Fruit fly (Drosophila melanogaster) whole organism, embryonic: ENCODE measurements around the gene hbt.

Experiments
- B-H1 ChIP-seq: fragments of 200-800 bp; sonication (Bioruptor generic); IDR thresholded peaks from 3 replicates; pipeline ENCODE4 v1.3.6; 2022; ENCODE audit warnings: missing biosample characterization, missing genetic modification characterization
- CG10267 ChIP-seq: fragments of 200-800 bp; sonication (Bioruptor generic); optimal IDR thresholded peaks from 2 replicates; lab custom pipeline; 2018; ENCODE audit warnings: missing biosample characterization, mild to moderate bottlenecking, missing genetic modification characterization, moderate library complexity
- CG11398 ChIP-seq: fragments of 200-800 bp; sonication (Bioruptor generic); optimal IDR thresholded peaks from 2 replicates; lab custom pipeline; 2016; ENCODE audit warnings: missing biosample characterization, missing genetic modification characterization
- CG17186 ChIP-seq: fragments of 200-800 bp; sonication (Bioruptor generic); optimal IDR thresholded peaks from 3 replicates; lab custom pipeline; 2017; ENCODE audit warnings: missing biosample characterization, missing genetic modification reagents, missing genetic modification characterization
- CG17612 ChIP-seq: fragments of 200-800 bp; sonication (Bioruptor generic); IDR thresholded peaks from 2 replicates; pipeline ENCODE4 v1.3.6; 2022; ENCODE audit warnings: missing biosample characterization, missing genetic modification characterization
- CG2129 ChIP-seq: fragments of 200-800 bp; sonication (Bioruptor generic); IDR thresholded peaks from 2 replicates; pipeline ENCODE4 v1.3.6; 2022; ENCODE audit warnings: missing biosample characterization, missing genetic modification characterization; ENCODE audit not compliant: partially characterized antibody
- CG33213 ChIP-seq: fragments of 200-800 bp; sonication (Bioruptor generic); optimal IDR thresholded peaks from 3 replicates; lab custom pipeline; 2016; ENCODE audit warnings: missing biosample characterization, missing genetic modification characterization
- CG3726 ChIP-seq: fragments of 200-800 bp; sonication (Bioruptor generic); IDR thresholded peaks from 3 replicates; pipeline ENCODE4, ENCODE4 v1.3.6; 2022; ENCODE audit warnings: missing biosample characterization, missing genetic modification characterization
- CG3847 ChIP-seq: fragments of 200-800 bp; sonication (Bioruptor generic); IDR thresholded peaks from 2 replicates; pipeline ENCODE4 v1.3.6; 2022; ENCODE audit warnings: missing biosample characterization, missing genetic modification characterization
- CG3995 ChIP-seq: fragments of 200-800 bp; sonication (Bioruptor generic); optimal IDR thresholded peaks from 3 replicates; lab custom pipeline; 2016; ENCODE audit warnings: missing biosample characterization, missing genetic modification characterization
- CG4424 ChIP-seq: fragments of 200-800 bp; sonication (Bioruptor generic); optimal IDR thresholded peaks from 3 replicates; lab custom pipeline; 2016; ENCODE audit warnings: missing biosample characterization, missing genetic modification characterization
- CG6689 ChIP-seq: fragments of 200-800 bp; sonication (Bioruptor generic); IDR thresholded peaks from 2 replicates; pipeline ENCODE4 v1.3.6; 2022; ENCODE audit warnings: missing biosample characterization, missing genetic modification characterization
- CG7987 ChIP-seq: fragments of 200-800 bp; sonication (Bioruptor generic); optimal IDR thresholded peaks from 2 replicates; lab custom pipeline; 2018; ENCODE audit warnings: missing biosample characterization, mild to moderate bottlenecking, missing genetic modification characterization, moderate library complexity
- CG8478 ChIP-seq: fragments of >200 bp; optimal IDR thresholded peaks from 2 replicates; lab custom pipeline; 2018
- CG9215 ChIP-seq: fragments of 200-800 bp; sonication (Bioruptor generic); IDR thresholded peaks from 2 replicates; pipeline ENCODE4 v1.3.6; 2022; ENCODE audit warnings: missing biosample characterization, missing genetic modification characterization
- Chrac-16 ChIP-seq: fragments of 200-800 bp; sonication (Bioruptor generic); optimal IDR thresholded peaks from 3 replicates; lab custom pipeline; 2016; ENCODE audit warnings: missing biosample characterization, missing genetic modification characterization
- D ChIP-seq, 2 experiments: fragments of 200-800 bp in 1 of 2; fragments of >200 bp in 1 of 2; sonication (Bioruptor generic) in 1 of 2; optimal IDR thresholded peaks; 2 replicates in 1 of 2; 3 replicates in 1 of 2; lab custom pipeline; 2017; ENCODE audit warnings: mild to moderate bottlenecking in 1 of 2, missing biosample characterization in 1 of 2, missing genetic modification characterization in 1 of 2, missing genetic modification reagents in 1 of 2
- D19A ChIP-seq: fragments of 200-800 bp; optimal IDR thresholded peaks from 3 replicates; lab custom pipeline; 2019; ENCODE audit warnings: missing biosample characterization, mild to moderate bottlenecking, missing genetic modification characterization, moderate library complexity
- Dip3 ChIP-seq: fragments of 200-800 bp; sonication (Bioruptor generic); optimal IDR thresholded peaks from 3 replicates; lab custom pipeline; 2016; ENCODE audit warnings: missing biosample characterization, missing genetic modification characterization
- Doc2 ChIP-seq: fragments of 200-800 bp; sonication (Bioruptor generic); IDR thresholded peaks from 2 replicates; pipeline ENCODE4 v1.3.6; 2022; ENCODE audit warnings: missing biosample characterization, missing genetic modification characterization
- E2f2 ChIP-seq: fragments of 200-800 bp; sonication (Bioruptor generic); IDR thresholded peaks from 2 replicates; pipeline ENCODE4 v1.3.6; 2022; ENCODE audit warnings: missing biosample characterization, missing genetic modification characterization
- Fer2 ChIP-seq: fragments of 200-800 bp; sonication (Bioruptor generic); optimal IDR thresholded peaks from 2 replicates; lab custom pipeline; 2018; ENCODE audit warnings: missing biosample characterization, mild to moderate bottlenecking, missing genetic modification characterization, moderate library complexity
- HLH4C ChIP-seq: fragments of 200-800 bp; sonication (Bioruptor generic); IDR thresholded peaks from 3 replicates; pipeline ENCODE4 v1.3.6; 2022; ENCODE audit warnings: missing biosample characterization, missing genetic modification characterization; ENCODE audit not compliant: partially characterized antibody
- Hand ChIP-seq: fragments of 200-800 bp; sonication (Bioruptor generic); optimal IDR thresholded peaks from 2 replicates; lab custom pipeline; 2017; ENCODE audit warnings: mild to moderate bottlenecking, missing biosample characterization, missing genetic modification reagents, missing genetic modification characterization
- Hmx ChIP-seq: fragments of 200-800 bp; sonication (Bioruptor generic); optimal IDR thresholded peaks from 2 replicates; lab custom pipeline; 2016; ENCODE audit warnings: missing biosample characterization, missing genetic modification characterization
- Hr3 ChIP-seq: fragments of 200-800 bp; sonication (Bioruptor generic); optimal IDR thresholded peaks from 3 replicates; lab custom pipeline; 2016; ENCODE audit warnings: missing biosample characterization, missing genetic modification characterization
- MBD-R2 ChIP-seq: fragments of 200-800 bp; sonication (Bioruptor generic); IDR thresholded peaks from 2 replicates; pipeline ENCODE4 v1.3.6; 2022; ENCODE audit warnings: missing biosample characterization, missing genetic modification characterization
- Poxn ChIP-seq: fragments of 200-800 bp; sonication (Bioruptor generic); IDR thresholded peaks from 2 replicates; pipeline ENCODE4 v1.3.6; 2022; ENCODE audit warnings: missing biosample characterization, missing genetic modification characterization
- Six4 ChIP-seq: fragments of 200-800 bp; sonication (Bioruptor generic); optimal IDR thresholded peaks from 2 replicates; lab custom pipeline; 2016; ENCODE audit warnings: missing biosample characterization, missing genetic modification characterization
- Sox102F ChIP-seq: fragments of 200-800 bp; sonication (Bioruptor generic); optimal IDR thresholded peaks from 2 replicates; lab custom pipeline; 2018; ENCODE audit warnings: missing biosample characterization, mild to moderate bottlenecking, missing genetic modification characterization, moderate library complexity
- Sry-δ ChIP-seq: fragments of 200-800 bp; sonication (Bioruptor generic); optimal IDR thresholded peaks from 2 replicates; lab custom pipeline; 2016; ENCODE audit warnings: missing biosample characterization, missing genetic modification characterization
- cato ChIP-seq: fragments of 200-800 bp; sonication (Bioruptor generic); optimal IDR thresholded peaks from 2 replicates; lab custom pipeline; 2016; ENCODE audit warnings: missing biosample characterization, missing genetic modification characterization, borderline replicate concordance
- corto ChIP-seq: fragments of 200-800 bp; sonication (Bioruptor generic); optimal IDR thresholded peaks from 2 replicates; lab custom pipeline; 2016; ENCODE audit warnings: missing biosample characterization, mild to moderate bottlenecking, missing genetic modification characterization, moderate library complexity
- dmrt11E ChIP-seq: fragments of 200-800 bp; sonication (Bioruptor generic); optimal IDR thresholded peaks from 3 replicates; lab custom pipeline; 2018; ENCODE audit warnings: missing biosample characterization, mild to moderate bottlenecking, missing genetic modification characterization, moderate library complexity
- eve ChIP-seq, 2 experiments: fragments of >200 bp; optimal IDR thresholded peaks; 2 replicates each; lab custom pipeline; 2017; ENCODE audit warnings: missing biosample characterization in 2 of 2, missing genetic modification characterization in 2 of 2
- fd3F ChIP-seq: fragments of 200-800 bp; sonication (Bioruptor generic); optimal IDR thresholded peaks from 2 replicates; lab custom pipeline; 2018; ENCODE audit warnings: missing biosample characterization, mild to moderate bottlenecking, missing genetic modification characterization, moderate library complexity
- fd96Cb ChIP-seq: fragments of 200-800 bp; sonication (Bioruptor generic); optimal IDR thresholded peaks from 2 replicates; lab custom pipeline; 2018; ENCODE audit warnings: missing biosample characterization, mild to moderate bottlenecking, missing genetic modification characterization, moderate library complexity
- grau ChIP-seq: fragments of 200-800 bp; optimal IDR thresholded peaks from 3 replicates; lab custom pipeline; 2019; ENCODE audit warnings: missing biosample characterization, mild to moderate bottlenecking, missing genetic modification characterization, moderate library complexity
- gsb-n ChIP-seq: fragments of 200-800 bp; sonication (Bioruptor generic); optimal IDR thresholded peaks from 3 replicates; lab custom pipeline; 2018; ENCODE audit warnings: missing biosample characterization, mild to moderate bottlenecking, missing genetic modification characterization
- lab ChIP-seq: fragments of 200-800 bp; sonication (Bioruptor generic); optimal IDR thresholded peaks from 3 replicates; lab custom pipeline; 2017; ENCODE audit warnings: missing biosample characterization, missing genetic modification characterization, mild to moderate bottlenecking, moderate library complexity, missing genetic modification reagents
- lov ChIP-seq, 2 experiments: fragments of 200-800 bp in 1 of 2; fragments of >200 bp in 1 of 2; sonication (Bioruptor generic) in 1 of 2; IDR thresholded peaks in 1 of 2; optimal IDR thresholded peaks in 1 of 2; 2 replicates in 1 of 2; 3 replicates in 1 of 2; pipeline versions ENCODE4 v1.3.6 to Lab custom; 2017 to 2022; ENCODE audit warnings: missing biosample characterization in 1 of 2, missing genetic modification characterization in 1 of 2
- phol ChIP-seq: fragments of 200-800 bp; sonication (Bioruptor generic); optimal IDR thresholded peaks from 3 replicates; lab custom pipeline; 2018; ENCODE audit warnings: missing biosample characterization, mild to moderate bottlenecking, missing genetic modification characterization, moderate library complexity
- row ChIP-seq: fragments of 200-800 bp; sonication (Bioruptor generic); IDR thresholded peaks from 3 replicates; pipeline ENCODE4 v1.3.6; 2022; ENCODE audit warnings: missing biosample characterization, missing genetic modification characterization
- slbo ChIP-seq: fragments of 200-800 bp; sonication (Bioruptor generic); IDR thresholded peaks from 2 replicates; pipeline ENCODE4 v1.3.6; 2022; ENCODE audit warnings: missing biosample characterization, missing genetic modification characterization
- slp2 ChIP-seq: fragments of 200-800 bp; sonication (Bioruptor generic); optimal IDR thresholded peaks from 2 replicates; lab custom pipeline; 2016; ENCODE audit warnings: missing biosample characterization, missing genetic modification characterization
- so ChIP-seq: fragments of 200-800 bp; sonication (Bioruptor generic); IDR thresholded peaks from 3 replicates; pipeline ENCODE4 v1.3.6; 2022; ENCODE audit warnings: missing biosample characterization, missing genetic modification characterization
- tgo ChIP-seq: fragments of 200-800 bp; sonication (Bioruptor generic); IDR thresholded peaks from 3 replicates; pipeline ENCODE4 v1.3.6; 2022; ENCODE audit warnings: missing biosample characterization, missing genetic modification characterization
- tll ChIP-seq, 2 experiments: fragments of 200-800 bp in 1 of 2; fragments of >200 bp in 1 of 2; sonication (Bioruptor generic) in 1 of 2; optimal IDR thresholded peaks; 2 replicates each; lab custom pipeline; 2017 to 2019; ENCODE audit warnings: missing biosample characterization in 2 of 2, missing genetic modification characterization in 2 of 2, mild to moderate bottlenecking in 1 of 2, moderate library complexity in 1 of 2
- tup ChIP-seq: fragments of 200-800 bp; sonication (Bioruptor generic); optimal IDR thresholded peaks from 2 replicates; lab custom pipeline; 2016; ENCODE audit warnings: missing biosample characterization, mild to moderate bottlenecking, missing genetic modification characterization, moderate library complexity
- wek ChIP-seq: fragments of 200-800 bp; sonication (Bioruptor generic); optimal IDR thresholded peaks from 3 replicates; lab custom pipeline; 2018; ENCODE audit warnings: missing biosample characterization, mild to moderate bottlenecking, missing genetic modification characterization, moderate library complexity
- yki ChIP-seq: fragments of >200 bp; optimal IDR thresholded peaks from 3 replicates; lab custom pipeline; 2018
- zfh1 ChIP-seq: fragments of 200-800 bp; sonication (Bioruptor generic); IDR thresholded peaks from 3 replicates; pipeline ENCODE4 v1.3.6; 2022; ENCODE audit warnings: missing biosample characterization, missing genetic modification characterization

Gene hbt

DNA sequence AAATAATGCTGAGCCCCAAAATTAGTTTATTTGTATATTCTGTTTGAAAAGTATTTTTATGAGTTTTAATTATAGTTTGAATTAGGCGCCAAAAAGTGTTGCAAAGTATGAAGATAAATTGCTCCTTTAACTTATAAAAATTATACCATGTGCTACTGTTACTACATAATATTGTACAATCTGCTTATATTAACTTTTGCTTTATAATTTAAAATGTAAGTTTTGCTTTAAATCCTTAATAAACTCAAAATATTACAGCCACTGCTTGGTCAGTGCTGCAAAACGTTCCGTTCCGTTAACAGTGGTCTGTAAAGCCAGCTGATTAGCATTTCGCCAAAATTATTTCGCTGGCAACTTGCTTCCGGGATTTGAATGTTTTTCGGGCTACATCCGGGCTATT, 41.2 kb downstream of the hbt start, which contains the start of gene CG31729 (continued):
- TF ChIP-seq phol (peak; percentile 35), eve (GFP tag; optimal IDR thresholded peaks at IDR 0.05; lab: Kevin White, UChicago) (no peak), Fer2 (tag; lab: Kevin White, UChicago) (peak; percentile 4), CG10267 (peak; percentile 86), CG17186 (GFP tag; lab: Kevin White, UChicago) (no peak), CG6689 (GFP tag; lab: Robert Waterston, UW) (no peak), Sry-δ (GFP tag; lab: Kevin White, UChicago) (no peak), Doc2 (no peak), lov (optimal IDR thresholded peaks at IDR 0.05; lab: Kevin White, UChicago) (no peak), lov (GFP tag; IDR thresholded peaks at IDR 0.05; lab: Robert Waterston, UW) (no peak), Hand (no peak), D19A (tag; lab: Kevin White, UChicago) (no peak), CG8478 (lab: Kevin White, UChicago) (no peak), CG3995 (peak; percentile 3), so (GFP tag; lab: Robert Waterston, UW) (no peak), fd3F (no peak), yki (lab: Kevin White, UChicago) (no peak), CG17612 (GFP tag; lab: Robert Waterston, UW) (no peak), Dip3 (GFP tag; lab: Kevin White, UChicago) (no peak), row (no peak), lab (GFP tag; lab: Kevin White, UChicago) (no peak), E2f2 (GFP tag; lab: Robert Waterston, UW) (peak; percentile 91), slp2 (GFP tag; lab: Kevin White, UChicago) (no peak), tup (GFP tag; lab: Kevin White, UChicago) (no peak), Six4 (peak; percentile 6), Hr3 (GFP tag; lab: Kevin White, UChicago) (no peak), wek (GFP tag; lab: Kevin White, UChicago) (no peak), CG2129 (no peak), CG11398 (GFP tag; lab: Kevin White, UChicago) (no peak), CG33213 (GFP tag; lab: Kevin White, UChicago) (no peak), corto (GFP tag; lab: Kevin White, UChicago) (no peak), fd96Cb (tag; lab: Kevin White, UChicago) (no peak), gsb-n (tag; lab: Kevin White, UChicago) (no peak), CG7987 (GFP tag; lab: Kevin White, UChicago) (no peak), CG9215 (GFP tag; lab: Robert Waterston, UW) (no peak), CG3726 (GFP tag; lab: Robert Waterston, UW) (no peak), Hmx (GFP tag; lab: Kevin White, UChicago) (no peak)

DNA sequence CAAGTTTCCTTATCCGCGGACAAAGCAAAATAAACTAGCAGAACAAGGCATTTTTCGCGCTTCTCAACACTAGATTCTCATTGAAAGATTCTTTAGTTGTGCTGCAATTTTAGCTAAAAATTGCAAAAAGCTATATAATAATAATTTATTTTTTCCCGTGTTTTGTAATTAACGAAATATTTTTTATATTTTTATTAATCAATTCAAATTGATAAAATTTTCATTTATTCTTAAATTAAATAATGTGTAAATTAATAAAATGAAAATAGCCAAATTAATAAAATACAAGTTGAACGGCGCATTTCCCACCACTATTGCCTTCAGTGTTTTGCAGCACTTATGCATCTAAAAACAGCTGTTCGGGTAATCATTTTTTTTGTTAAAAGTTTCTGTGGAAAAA, 44.5 kb downstream of the hbt start, which contains the start of the genes Drep4 and Uvrag:
Gene Drep4, minus strand, starts transcription at position 7 of the 400 bp plus-strand sequence.
Gene Uvrag, plus strand, starts transcription at position 322 of the 400 bp plus-strand sequence.
- TF ChIP-seq tll (GFP tag; optimal IDR thresholded peaks at IDR 0.05; lab: Kevin White, UChicago) (peak in 1 of 2 experiments; percentile 12), grau (tag; lab: Kevin White, UChicago) (peak; percentile 80), Poxn (GFP tag; lab: Robert Waterston, UW) (peak; percentile 3; the same call in 1 of the 2 replicates), dmrt11E (peak; percentile 79), cato (GFP tag; lab: Kevin White, UChicago) (peak; percentile 51), HLH4C (GFP tag; lab: Robert Waterston, UW) (no peak), CG3847 (GFP tag; lab: Robert Waterston, UW) (peak; percentile 85), Chrac-16 (GFP tag; lab: Kevin White, UChicago) (peak; percentile 62), MBD-R2 (GFP tag; lab: Robert Waterston, UW) (peak; percentile 72), D (optimal IDR thresholded peaks at IDR 0.05; lab: Kevin White, UChicago) (no peak), D (GFP tag; optimal IDR thresholded peaks at IDR 0.05; lab: Kevin White, UChicago) (no peak), Sox102F (GFP tag; lab: Kevin White, UChicago) (peak; percentile 64), tgo (GFP tag; lab: Robert Waterston, UW) (peak; percentile 69; the same call in 2 of the 3 replicates), CG4424 (GFP tag; lab: Kevin White, UChicago) (peak; percentile 72), zfh1 (GFP tag; lab: Robert Waterston, UW) (no peak), B-H1 (GFP tag; lab: Robert Waterston, UW) (peak; percentile 35; the same call in 1 of the 3 replicates), slbo (peak; percentile 83)
